Worm (Caenorhabditis elegans) whole organism, late embryonic: ENCODE measurements around the gene F59F3.6.

Source experiments
- ceh-22 ChIP-seq: sonication (generic microtip); optimal IDR thresholded peaks from 2 replicates; lab custom pipeline; 2017; ENCODE audit warnings: missing biosample characterization, missing genetic modification characterization
- ceh-6 ChIP-seq: fragments of 200-800 bp; sonication (Bioruptor generic); optimal IDR thresholded peaks from 2 replicates; lab custom pipeline; 2018; ENCODE audit warnings: mild to moderate bottlenecking, missing genetic modification characterization, missing compliant biosample characterization
- nfya-1 ChIP-seq: sonication (generic microtip); optimal IDR thresholded peaks from 2 replicates; lab custom pipeline; 2017; ENCODE audit warnings: missing genetic modification characterization, mild to moderate bottlenecking, missing compliant biosample characterization, antibody characterized with exemption, moderate library complexity
- nhr-11 ChIP-seq: fragments of 150-350 bp; optimal IDR thresholded peaks from 2 replicates; lab custom pipeline; 2014; ENCODE audit warnings: missing biosample characterization, missing genetic modification characterization
- pha-4 ChIP-seq: fragments of 150-350 bp; optimal IDR thresholded peaks from 2 replicates; lab custom pipeline; 2018; ENCODE audit warnings: missing biosample characterization, missing genetic modification reagents, missing genetic modification characterization
- sox-4 ChIP-seq: sonication (generic microtip); optimal IDR thresholded peaks from 2 replicates; lab custom pipeline; 2017; ENCODE audit warnings: mild to moderate bottlenecking, missing genetic modification characterization, inconsistent platforms, missing compliant biosample characterization

- TF ChIP-seq ceh-6 (GFP tag; lab: Kevin White, UChicago) (no peak), ceh-22 (no peak), nfya-1 (tag; lab: Kevin White, UChicago) (no peak), sox-4 (tag; lab: Kevin White, UChicago) (no peak), pha-4 (tag; lab: Kevin White, UChicago) (no peak), nhr-11 (tag; lab: Kevin White, UChicago) (no peak)
Observed at ce11 chrX:10991352-10992172, 7.5 kb downstream of the F59F3.6 start.
